Fruit fly (Drosophila melanogaster) whole organism, embryonic: ENCODE results near the gene Apoltp.

ENCODE experiments used
- Ada2b ChIP-seq: fragments of 200-800 bp; sonication (Bioruptor generic); IDR thresholded peaks from 2 replicates; pipeline ENCODE4 v1.3.6; 2022; ENCODE audit warnings: missing biosample characterization, missing genetic modification characterization
- Antp ChIP-seq: fragments of 200-800 bp; sonication (Bioruptor generic); optimal IDR thresholded peaks from 3 replicates; lab custom pipeline; 2016; ENCODE audit warnings: missing biosample characterization, missing genetic modification characterization
- Asciz ChIP-seq: fragments of 200-800 bp; sonication (Bioruptor generic); optimal IDR thresholded peaks from 2 replicates; lab custom pipeline; 2017; ENCODE audit warnings: missing biosample characterization, mild to moderate bottlenecking, missing genetic modification characterization, missing genetic modification reagents
- Atf-2 ChIP-seq: fragments of 200-800 bp; sonication (Bioruptor generic); optimal IDR thresholded peaks from 2 replicates; lab custom pipeline; 2016; ENCODE audit warnings: missing biosample characterization, missing genetic modification characterization
- BtbVII ChIP-seq: fragments of 200-800 bp; sonication (Bioruptor generic); optimal IDR thresholded peaks from 3 replicates; lab custom pipeline; 2017; ENCODE audit warnings: missing biosample characterization, mild to moderate bottlenecking, missing genetic modification characterization
- CG10267 ChIP-seq: fragments of 200-800 bp; sonication (Bioruptor generic); optimal IDR thresholded peaks from 2 replicates; lab custom pipeline; 2018; ENCODE audit warnings: missing biosample characterization, mild to moderate bottlenecking, missing genetic modification characterization, moderate library complexity
- CG12236 ChIP-seq: fragments of 200-800 bp; sonication (Bioruptor generic); optimal IDR thresholded peaks from 2 replicates; lab custom pipeline; 2016; ENCODE audit warnings: missing biosample characterization, missing genetic modification characterization
- CG12744 ChIP-seq: fragments of 200-800 bp; sonication (Bioruptor generic); optimal IDR thresholded peaks from 2 replicates; lab custom pipeline; 2016; ENCODE audit warnings: missing biosample characterization, missing genetic modification characterization
- CG13775 ChIP-seq: fragments of 200-800 bp; sonication (Bioruptor generic); optimal IDR thresholded peaks from 3 replicates; lab custom pipeline; 2017; ENCODE audit warnings: missing biosample characterization, mild to moderate bottlenecking, missing genetic modification characterization
- CG14441 ChIP-seq: fragments of 200-800 bp; sonication (Bioruptor generic); IDR thresholded peaks from 2 replicates; pipeline ENCODE4 v1.3.6; 2022; ENCODE audit warnings: missing biosample characterization, missing genetic modification characterization
- CG15601 ChIP-seq: fragments of 200-800 bp; sonication (Bioruptor generic); optimal IDR thresholded peaks from 3 replicates; lab custom pipeline; 2019; ENCODE audit warnings: missing biosample characterization, mild to moderate bottlenecking, missing genetic modification characterization, moderate library complexity
- CG16779 ChIP-seq: fragments of 200-800 bp; sonication (Bioruptor generic); IDR thresholded peaks from 2 replicates; pipeline ENCODE4 v1.3.6; 2022; ENCODE audit warnings: missing biosample characterization, missing genetic modification characterization
- CG17186 ChIP-seq: fragments of 200-800 bp; sonication (Bioruptor generic); optimal IDR thresholded peaks from 3 replicates; lab custom pipeline; 2017; ENCODE audit warnings: missing biosample characterization, missing genetic modification reagents, missing genetic modification characterization
- CG17802 ChIP-seq: fragments of 200-800 bp; sonication (Bioruptor generic); optimal IDR thresholded peaks from 2 replicates; lab custom pipeline; 2018; ENCODE audit warnings: missing biosample characterization, mild to moderate bottlenecking, missing genetic modification characterization, moderate library complexity
- CG2129 ChIP-seq: fragments of 200-800 bp; sonication (Bioruptor generic); IDR thresholded peaks from 2 replicates; pipeline ENCODE4 v1.3.6; 2022; ENCODE audit warnings: missing biosample characterization, missing genetic modification characterization; ENCODE audit not compliant: partially characterized antibody
- CG4282 ChIP-seq: fragments of 200-800 bp; sonication (Bioruptor generic); optimal IDR thresholded peaks from 2 replicates; lab custom pipeline; 2016; ENCODE audit warnings: missing biosample characterization, missing genetic modification characterization
- CG43689 ChIP-seq: fragments of 200-800 bp; sonication (Bioruptor generic); IDR thresholded peaks from 2 replicates; pipeline ENCODE4 v1.3.6; 2022; ENCODE audit warnings: missing biosample characterization, missing genetic modification characterization
- CG6272 ChIP-seq: fragments of 200-800 bp; sonication (Bioruptor generic); IDR thresholded peaks from 2 replicates; pipeline ENCODE4 v1.3.6; 2022; ENCODE audit warnings: missing biosample characterization, missing genetic modification characterization
- CG6689 ChIP-seq: fragments of 200-800 bp; sonication (Bioruptor generic); IDR thresholded peaks from 2 replicates; pipeline ENCODE4 v1.3.6; 2022; ENCODE audit warnings: missing biosample characterization, missing genetic modification characterization
- CG7556 ChIP-seq: fragments of 200-800 bp; sonication (Bioruptor generic); optimal IDR thresholded peaks from 2 replicates; lab custom pipeline; 2017; ENCODE audit warnings: missing biosample characterization, mild to moderate bottlenecking, missing genetic modification characterization
- CG7839 ChIP-seq: fragments of 200-800 bp; sonication (Bioruptor generic); optimal IDR thresholded peaks from 3 replicates; lab custom pipeline; 2018; ENCODE audit warnings: missing biosample characterization, mild to moderate bottlenecking, missing genetic modification characterization, moderate library complexity
- CG8359 ChIP-seq: fragments of 200-800 bp; sonication (Bioruptor generic); optimal IDR thresholded peaks from 2 replicates; lab custom pipeline; 2017; ENCODE audit warnings: missing biosample characterization, mild to moderate bottlenecking, missing genetic modification characterization, borderline replicate concordance
- CTCF ChIP-seq: fragments of 200-800 bp; sonication (Bioruptor generic); optimal IDR thresholded peaks from 2 replicates; lab custom pipeline; 2017; ENCODE audit warnings: missing biosample characterization, mild to moderate bottlenecking, missing genetic modification characterization, moderate library complexity
- CrebB ChIP-seq: fragments of 200-800 bp; sonication (Bioruptor generic); optimal IDR thresholded peaks from 3 replicates; lab custom pipeline; 2018; ENCODE audit warnings: missing biosample characterization, mild to moderate bottlenecking, missing genetic modification characterization
- D19B ChIP-seq: fragments of 200-800 bp; sonication (Bioruptor generic); optimal IDR thresholded peaks from 2 replicates; lab custom pipeline; 2017; ENCODE audit warnings: missing biosample characterization, mild to moderate bottlenecking, missing genetic modification characterization
- Fer1 ChIP-seq: fragments of 200-800 bp; sonication (Bioruptor generic); optimal IDR thresholded peaks from 2 replicates; lab custom pipeline; 2017; ENCODE audit warnings: missing biosample characterization, mild to moderate bottlenecking, missing genetic modification characterization
- H2.0 ChIP-seq: fragments of 200-800 bp; sonication (Bioruptor generic); IDR thresholded peaks from 2 replicates; pipeline ENCODE4 v1.3.6; 2022; ENCODE audit warnings: missing biosample characterization, missing genetic modification characterization
- HmgD ChIP-seq: fragments of 200-800 bp; sonication (Bioruptor generic); optimal IDR thresholded peaks from 3 replicates; lab custom pipeline; 2016; ENCODE audit warnings: missing biosample characterization, missing genetic modification characterization
- Hr3 ChIP-seq: fragments of 200-800 bp; sonication (Bioruptor generic); optimal IDR thresholded peaks from 3 replicates; lab custom pipeline; 2016; ENCODE audit warnings: missing biosample characterization, missing genetic modification characterization
- Hr78 ChIP-seq, 2 experiments: fragments of 200-800 bp in 1 of 2; fragments of >200 bp in 1 of 2; sonication (Bioruptor generic) in 1 of 2; optimal IDR thresholded peaks; 2 replicates each; lab custom pipeline; 2017 to 2019; ENCODE audit warnings: missing biosample characterization in 2 of 2, missing genetic modification characterization in 2 of 2, mild to moderate bottlenecking in 1 of 2, moderate library complexity in 1 of 2
- Lhr ChIP-seq: fragments of 200-800 bp; sonication (Bioruptor generic); optimal IDR thresholded peaks from 3 replicates; lab custom pipeline; 2017; ENCODE audit warnings: mild to moderate bottlenecking, missing biosample characterization, missing genetic modification reagents, missing genetic modification characterization
- Mad ChIP-seq: fragments of 200-800 bp; sonication (Bioruptor generic); optimal IDR thresholded peaks from 2 replicates; lab custom pipeline; 2016; ENCODE audit warnings: missing biosample characterization, missing genetic modification characterization
- Nf-YC ChIP-seq: fragments of 200-800 bp; optimal IDR thresholded peaks from 3 replicates; lab custom pipeline; 2019; ENCODE audit warnings: missing biosample characterization, mild to moderate bottlenecking, missing genetic modification characterization, moderate library complexity
- NfI ChIP-seq: fragments of 200-800 bp; sonication (Bioruptor generic); optimal IDR thresholded peaks from 3 replicates; lab custom pipeline; 2018; ENCODE audit warnings: missing biosample characterization, mild to moderate bottlenecking, missing genetic modification characterization, moderate library complexity
- Ptx1 ChIP-seq: fragments of 200-800 bp; sonication (Bioruptor generic); IDR thresholded peaks from 2 replicates; pipeline ENCODE4 v1.3.6; 2022; ENCODE audit warnings: missing biosample characterization, missing genetic modification characterization
- Side ChIP-seq: fragments of 200-800 bp; sonication (Bioruptor generic); optimal IDR thresholded peaks from 2 replicates; lab custom pipeline; 2016; ENCODE audit warnings: missing biosample characterization, missing genetic modification characterization
- ato ChIP-seq: fragments of 200-800 bp; sonication (Bioruptor generic); IDR thresholded peaks from 2 replicates; pipeline ENCODE4 v1.3.6; 2022; ENCODE audit warnings: missing biosample characterization, missing genetic modification characterization; ENCODE audit not compliant: partially characterized antibody
- dpn ChIP-seq, 2 experiments: fragments of 200-800 bp; sonication (Bioruptor generic); optimal IDR thresholded peaks; 3 replicates each; lab custom pipeline; 2016; ENCODE audit warnings: missing biosample characterization in 2 of 2, missing genetic modification characterization in 2 of 2
- gce ChIP-seq: fragments of 200-800 bp; sonication (Bioruptor generic); IDR thresholded peaks from 3 replicates; pipeline ENCODE4 v1.3.6; 2022; ENCODE audit warnings: missing biosample characterization, missing genetic modification characterization
- her ChIP-seq: fragments of 200-800 bp; sonication (Bioruptor generic); optimal IDR thresholded peaks from 2 replicates; lab custom pipeline; 2016; ENCODE audit warnings: missing biosample characterization, missing genetic modification characterization
- ind ChIP-seq: fragments of 200-800 bp; sonication (Bioruptor generic); optimal IDR thresholded peaks from 3 replicates; lab custom pipeline; 2016; ENCODE audit warnings: missing biosample characterization, missing genetic modification characterization
- nerfin-1 ChIP-seq: fragments of 200-800 bp; sonication (Bioruptor generic); optimal IDR thresholded peaks from 3 replicates; lab custom pipeline; 2019; ENCODE audit warnings: missing biosample characterization, mild to moderate bottlenecking, missing genetic modification characterization, moderate library complexity
- odd ChIP-seq: fragments of 200-800 bp; sonication (Bioruptor generic); optimal IDR thresholded peaks from 2 replicates; lab custom pipeline; 2017; ENCODE audit warnings: missing biosample characterization, mild to moderate bottlenecking, missing genetic modification characterization
- onecut ChIP-seq: fragments of 200-800 bp; sonication (Bioruptor generic); IDR thresholded peaks from 2 replicates; pipeline ENCODE4 v1.3.6; 2022; ENCODE audit warnings: missing biosample characterization, missing genetic modification characterization
- pum ChIP-seq: fragments of 200-800 bp; sonication (Bioruptor generic); optimal IDR thresholded peaks from 2 replicates; lab custom pipeline; 2016; ENCODE audit warnings: missing biosample characterization, missing genetic modification characterization
- pzg ChIP-seq: fragments of 200-800 bp; sonication (Bioruptor generic); optimal IDR thresholded peaks from 3 replicates; lab custom pipeline; 2018; ENCODE audit warnings: missing biosample characterization, mild to moderate bottlenecking, missing genetic modification characterization, moderate library complexity
- stc ChIP-seq: fragments of 200-800 bp; sonication (Bioruptor generic); IDR thresholded peaks from 2 replicates; pipeline ENCODE4 v1.3.6; 2022; ENCODE audit warnings: missing biosample characterization, missing genetic modification characterization
- trem ChIP-seq: fragments of 200-800 bp; optimal IDR thresholded peaks from 3 replicates; lab custom pipeline; 2019; ENCODE audit warnings: missing biosample characterization, mild to moderate bottlenecking, missing genetic modification characterization, moderate library complexity
- ttk ChIP-seq: fragments of 200-800 bp; sonication (Bioruptor generic); IDR thresholded peaks from 2 replicates; pipeline ENCODE4 v2.1.2; 2022; ENCODE audit warnings: missing biosample characterization, missing genetic modification characterization
- vfl ChIP-seq: fragments of 200-800 bp; sonication (Bioruptor generic); optimal IDR thresholded peaks from 2 replicates; lab custom pipeline; 2016; ENCODE audit warnings: missing biosample characterization, missing genetic modification characterization
- zf30C ChIP-seq: fragments of 200-800 bp; sonication (Bioruptor generic); optimal IDR thresholded peaks from 3 replicates; lab custom pipeline; 2018; ENCODE audit warnings: missing biosample characterization, mild to moderate bottlenecking, missing genetic modification characterization

The Apoltp gene

DNA sequence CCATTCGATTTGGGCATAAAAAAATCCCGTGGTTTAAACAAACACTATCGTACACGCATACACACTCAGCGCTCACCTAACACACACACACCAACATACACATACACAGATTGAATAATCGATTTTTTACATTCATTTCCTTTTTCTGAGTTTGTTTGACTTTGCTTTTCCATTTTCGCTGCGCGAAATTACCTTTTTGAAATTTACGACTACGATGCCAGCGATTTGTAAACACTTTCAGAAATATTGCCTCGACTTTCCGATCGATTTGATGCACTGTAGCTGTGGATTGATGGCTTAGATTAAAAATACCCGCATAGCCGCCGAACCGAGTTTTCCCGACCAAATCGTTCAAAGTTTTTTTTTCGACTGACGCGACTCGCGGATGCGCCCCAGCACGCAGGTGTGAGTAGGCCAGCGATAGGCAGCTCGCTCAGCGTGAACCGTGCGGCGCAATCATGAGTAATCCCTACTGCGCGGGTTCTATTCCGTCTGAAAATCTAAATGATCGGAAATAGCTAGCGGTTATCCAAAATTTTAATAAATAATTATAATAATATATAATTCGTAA, 65.0 kb downstream of the Apoltp start, which contains the start of gene Pka-C1 (continued):
- no peak for TF ChIP-seq CG12744
- peak; percentile 38 for TF ChIP-seq Ptx1 (GFP tag; lab: Robert Waterston, UW)
- no peak for TF ChIP-seq CG8359 (GFP tag; lab: Kevin White, UChicago)
- peak; percentile 65 for TF ChIP-seq Lhr (GFP tag; lab: Kevin White, UChicago)
- peak; percentile 49 for TF ChIP-seq trem (tag; lab: Kevin White, UChicago)
- TF ChIP-seq onecut (GFP tag; lab: Robert Waterston, UW) = peak; percentile 97
- TF ChIP-seq CG43689 = no peak
- peak; percentile 7 for TF ChIP-seq Hr3
- peak; percentile 100 for TF ChIP-seq her (GFP tag; lab: Kevin White, UChicago)
- TF ChIP-seq CG10267 (tag; lab: Kevin White, UChicago) = peak; percentile 27
- no peak for TF ChIP-seq Atf-2 (GFP tag; lab: Kevin White, UChicago)
- TF ChIP-seq Antp (GFP tag; lab: Kevin White, UChicago) = no peak
- TF ChIP-seq vfl (GFP tag; lab: Kevin White, UChicago) = no peak
- peak; percentile 27; the same call in 1 of the 2 replicates for TF ChIP-seq H2.0 (GFP tag; lab: Robert Waterston, UW)
- TF ChIP-seq gce (GFP tag; lab: Robert Waterston, UW) = no peak
- peak; percentile 12 for TF ChIP-seq CrebB (tag; lab: Kevin White, UChicago)
- TF ChIP-seq NfI (GFP tag; lab: Kevin White, UChicago) = peak; percentile 38
- TF ChIP-seq ttk = no peak
- no peak for TF ChIP-seq CG12236 (GFP tag; lab: Kevin White, UChicago)
- no peak for TF ChIP-seq Asciz
- peak; percentile 35 for TF ChIP-seq odd (GFP tag; lab: Kevin White, UChicago)
- no peak; the same call in 1 of the 2 replicates for TF ChIP-seq stc (GFP tag; lab: Robert Waterston, UW)
- no peak for TF ChIP-seq BtbVII (GFP tag; lab: Kevin White, UChicago)
- TF ChIP-seq CG17802 (tag; lab: Kevin White, UChicago) = no peak
- TF ChIP-seq CG15601 (tag; lab: Kevin White, UChicago) = peak; percentile 19
- no peak for TF ChIP-seq Side
- no peak for TF ChIP-seq Hr78 (GFP tag; optimal IDR thresholded peaks at IDR 0.05; lab: Kevin White, UChicago)
- peak; percentile 45 for TF ChIP-seq ato (GFP tag; lab: Robert Waterston, UW)
- TF ChIP-seq zf30C (GFP tag; lab: Kevin White, UChicago) = peak; percentile 32
- TF ChIP-seq pum (GFP tag; lab: Kevin White, UChicago) = no peak
- peak in 1 of 2 experiments; percentile 4 for TF ChIP-seq dpn (GFP tag; optimal IDR thresholded peaks at IDR 0.05; lab: Kevin White, UChicago)
- TF ChIP-seq Fer1 = peak; percentile 59
- no peak for TF ChIP-seq Mad (GFP tag; lab: Kevin White, UChicago)
- no peak for TF ChIP-seq CG7556 (GFP tag; lab: Kevin White, UChicago)
- no peak for TF ChIP-seq Ada2b (GFP tag; lab: Robert Waterston, UW)
- TF ChIP-seq HmgD = peak; percentile 74
- no peak for TF ChIP-seq D19B (GFP tag; lab: Kevin White, UChicago)
- peak; percentile 46 for TF ChIP-seq Nf-YC (tag; lab: Kevin White, UChicago)
- peak; percentile 64 for TF ChIP-seq CG4282 (GFP tag; lab: Kevin White, UChicago)
- no peak for TF ChIP-seq ind (GFP tag; lab: Kevin White, UChicago)
- TF ChIP-seq CG6689 (GFP tag; lab: Robert Waterston, UW) = no peak
- TF ChIP-seq CG6272 (GFP tag; lab: Robert Waterston, UW) = peak; percentile 61; the same call in 1 of the 2 replicates
- TF ChIP-seq nerfin-1 = peak; percentile 24
- peak; percentile 11 for TF ChIP-seq CG7839 (tag; lab: Kevin White, UChicago)
- TF ChIP-seq CG13775 = peak; percentile 16
- TF ChIP-seq CTCF (GFP tag; lab: Kevin White, UChicago) = no peak
- peak; percentile 83 for TF ChIP-seq pzg
- TF ChIP-seq CG17186 (GFP tag; lab: Kevin White, UChicago) = peak; percentile 78
- TF ChIP-seq CG2129 = no peak
- no peak for TF ChIP-seq CG16779 (GFP tag; lab: Robert Waterston, UW)
- 0 out of 2 replicates have a peak, but pooled peaks have one; percentile 23 for TF ChIP-seq CG14441 (GFP tag; lab: Robert Waterston, UW)
